Worm (Caenorhabditis elegans): ENCODE measurements around the gene W03C9.2.

ce11 chrII:11954208-11954607 is 8.0 kb upstream of the W03C9.2 start, which contains the start of gene W03C9.6:
- TF ChIP-seq ceh-6 (GFP tag; optimal IDR thresholded peaks at IDR 0.05) (no peak), hlh-6 (tag; optimal IDR thresholded peaks at IDR 0.05) (no peak), ets-4 (tag; optimal IDR thresholded peaks at IDR 0.05) (no peak), unc-55 (GFP tag; optimal IDR thresholded peaks at IDR 0.05) (no peak)
